Fruit fly (Drosophila melanogaster): ENCODE measurements around the gene CG31715.

DNA sequence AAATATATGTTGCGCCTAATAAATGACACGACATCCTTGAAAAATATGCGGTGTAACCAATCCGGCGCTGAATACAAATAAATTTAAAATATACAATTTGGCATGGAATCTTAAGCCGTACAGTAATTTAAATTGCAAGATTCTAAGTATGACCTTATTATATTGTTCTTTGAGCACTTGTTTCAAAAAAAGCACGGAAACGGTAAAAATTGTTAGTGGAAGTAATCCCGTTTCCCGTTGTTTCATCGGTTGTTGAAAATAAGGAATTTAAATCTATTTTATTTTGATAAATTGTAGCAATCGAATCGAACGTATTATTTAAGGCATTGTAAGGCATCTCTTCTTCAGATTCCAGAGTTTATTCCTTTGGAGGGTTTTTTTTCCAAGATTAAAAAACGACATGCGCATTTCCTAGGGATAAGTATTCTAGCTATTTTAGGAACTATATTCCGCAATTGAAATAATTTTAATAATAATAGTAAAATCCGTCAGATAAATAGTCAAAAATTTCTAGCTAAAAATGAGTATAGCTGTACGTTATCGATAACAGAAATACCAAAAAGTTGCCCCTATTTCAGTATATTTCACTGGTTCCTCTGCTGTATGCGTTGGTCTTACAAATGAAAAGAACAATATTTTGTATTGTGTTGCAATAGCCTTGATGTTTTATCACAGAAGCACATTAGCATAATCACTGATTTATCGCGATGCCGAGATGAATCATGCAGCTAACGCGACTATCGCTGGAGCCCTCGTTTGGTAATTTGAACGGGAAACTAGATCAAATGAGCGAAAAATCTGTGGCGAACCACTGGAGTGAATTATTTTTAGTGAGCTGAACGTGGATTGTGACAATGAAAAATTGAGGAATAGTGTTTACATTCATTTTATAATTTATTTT, 8.1 kb upstream of the CG31715 start, which contains the start of gene GATAd:
- TF ChIP-seq HLH106 (tag; optimal IDR thresholded peaks at IDR 0.05) (no peak), woc (GFP tag; optimal IDR thresholded peaks at IDR 0.05) (peak; percentile 2), h (GFP tag; optimal IDR thresholded peaks at IDR 0.05) (no peak), CG9705 (GFP tag; optimal IDR thresholded peaks at IDR 0.05) (no peak)

Data from whole organism, wandering third instar larva.